Worm (Caenorhabditis elegans): ENCODE data around the gene spig-3.

spig-3 gene

DNA sequence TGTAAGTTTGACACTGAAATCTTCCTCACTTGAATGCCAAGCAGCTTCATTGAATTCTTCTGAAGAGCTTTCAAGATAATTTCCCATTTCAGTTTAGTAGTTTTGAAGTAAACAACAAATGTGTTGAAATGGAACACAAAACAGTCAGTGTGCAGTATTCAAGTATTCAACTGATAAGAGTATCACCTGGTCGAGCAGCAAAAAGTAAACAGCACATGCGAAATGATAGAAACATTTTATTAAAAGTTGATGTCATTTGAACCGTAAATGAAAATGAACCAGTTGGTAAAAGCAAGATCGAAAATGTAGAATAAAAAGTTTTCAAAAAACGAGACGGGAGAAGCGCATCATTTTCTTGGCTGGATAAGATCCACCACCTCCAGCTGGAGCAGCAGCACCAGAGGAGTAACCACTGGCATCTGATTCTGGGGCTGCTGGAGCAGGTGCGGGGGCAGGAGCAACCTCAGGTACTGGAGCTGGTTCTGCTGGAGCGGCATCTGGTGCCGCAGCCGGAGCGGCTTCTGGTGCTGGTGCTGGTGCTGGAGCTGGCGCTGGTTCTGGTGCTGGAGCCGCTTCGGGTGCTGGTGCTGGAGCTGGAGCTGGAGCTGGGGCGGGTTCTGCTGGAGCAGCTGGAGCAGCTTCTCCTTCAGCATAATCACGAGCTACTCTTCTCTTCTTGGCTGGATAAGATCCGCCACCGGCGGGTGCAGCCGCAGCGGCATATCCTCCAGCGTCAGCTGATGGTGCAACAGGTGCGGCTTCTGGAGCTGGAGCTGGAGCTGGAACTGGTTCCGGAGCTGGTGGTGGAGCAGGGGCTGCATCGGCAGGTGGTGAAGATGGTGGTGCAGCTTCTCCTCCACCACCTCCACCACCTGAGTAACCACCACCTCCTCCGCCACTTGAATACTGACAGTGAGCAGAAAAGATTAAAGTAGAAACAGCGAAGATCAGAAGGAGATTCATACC lies 25.3 kb upstream of the spig-3 start, which contains the start of the genes F47B8.4 and F47B8.18:
F47B8.4 (minus strand) TSS at position 172 of the 966 bp plus-strand sequence.
F47B8.18 (minus strand) TSS at position 963 of the 966 bp plus-strand sequence.
- TF ChIP-seq flt-1 (GFP tag; IDR thresholded peaks at IDR 0.05) (no peak), ztf-23 (GFP tag; IDR thresholded peaks at IDR 0.05) (no peak), klf-2 (GFP tag; conservative IDR thresholded peaks at IDR 0.05) (no peak)

DNA sequence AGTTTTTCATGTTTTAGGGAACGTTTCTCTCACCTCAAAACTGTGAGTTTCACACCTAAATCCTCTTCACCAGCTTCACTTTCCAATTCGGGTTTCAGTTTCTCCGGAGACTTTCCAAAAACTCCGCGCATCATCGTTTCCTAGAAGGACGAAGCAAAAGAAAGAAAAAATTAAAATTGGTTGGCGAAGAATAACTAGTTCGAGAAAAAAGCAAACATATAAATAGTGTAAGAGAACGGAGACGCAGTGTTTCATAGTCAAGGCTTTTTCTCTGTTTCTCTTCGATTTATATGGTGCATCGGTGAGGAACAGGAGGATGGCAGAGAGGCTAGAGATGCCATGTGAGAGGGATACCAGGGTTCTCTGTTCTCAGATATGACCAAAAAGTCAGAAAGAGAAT lies 23.3 kb upstream of the spig-3 start, which contains the start of gene F47B8.3:
F47B8.3 (minus strand) TSS at position 261 of the 400 bp plus-strand sequence.
- no peak for TF ChIP-seq cog-1 (tag; optimal IDR thresholded peaks at IDR 0.05)
- no peak for TF ChIP-seq flt-1 (GFP tag; IDR thresholded peaks at IDR 0.05)
- TF ChIP-seq tab-1 (GFP tag; IDR thresholded peaks at IDR 0.05), result no peak
- TF ChIP-seq med-1 (GFP tag; optimal IDR thresholded peaks at IDR 0.05; ENCODE audit: insufficient read depth), result no peak
- TF ChIP-seq ref-1 (GFP tag; conservative IDR thresholded peaks at IDR 0.05), result no peak
- no peak for TF ChIP-seq ztf-29 (GFP tag; IDR thresholded peaks at IDR 0.05)
- TF ChIP-seq klf-2 (GFP tag; conservative IDR thresholded peaks at IDR 0.05), result no peak
- TF ChIP-seq ztf-23 (GFP tag; IDR thresholded peaks at IDR 0.05), result no peak
- no peak for TF ChIP-seq T22C8.4 (GFP tag; IDR thresholded peaks at IDR 0.05)

DNA sequence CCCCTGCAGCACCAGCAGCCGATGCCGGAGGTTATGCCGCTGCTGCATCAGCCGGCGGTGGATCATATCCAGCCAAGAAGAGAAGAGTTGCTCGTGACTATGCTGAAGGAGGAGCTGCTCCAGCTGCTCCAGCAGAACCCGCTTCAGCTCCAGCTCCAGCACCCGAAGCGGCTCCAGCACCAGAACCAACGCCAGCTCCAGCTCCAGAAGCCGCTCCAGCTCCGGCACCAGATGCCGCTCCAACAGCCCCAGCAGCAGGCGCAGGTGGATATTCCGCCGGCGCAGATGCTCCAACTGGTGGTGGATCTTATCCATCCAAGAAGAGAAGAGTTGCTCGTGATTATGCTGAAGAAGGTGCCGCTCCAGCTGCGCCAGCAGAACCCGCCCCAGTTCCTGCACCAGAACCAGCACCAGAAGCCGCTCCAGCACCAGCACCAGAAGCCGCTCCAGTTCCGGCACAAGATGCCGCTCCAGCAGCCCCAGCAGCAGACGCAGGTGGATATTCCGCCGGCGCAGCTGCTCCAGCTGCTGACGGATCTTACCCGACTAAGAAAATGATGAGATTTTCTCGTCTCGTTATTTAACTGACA lies 21.4 kb upstream of the spig-3 start:
- no peak for TF ChIP-seq med-1 (GFP tag; optimal IDR thresholded peaks at IDR 0.05; ENCODE audit: insufficient read depth)
- TF ChIP-seq klf-2 (GFP tag; conservative IDR thresholded peaks at IDR 0.05), result no peak
- no peak for TF ChIP-seq tab-1 (GFP tag; IDR thresholded peaks at IDR 0.05)
- TF ChIP-seq ref-1 (GFP tag; conservative IDR thresholded peaks at IDR 0.05), result no peak
- no peak for TF ChIP-seq T22C8.4 (GFP tag; IDR thresholded peaks at IDR 0.05)

DNA sequence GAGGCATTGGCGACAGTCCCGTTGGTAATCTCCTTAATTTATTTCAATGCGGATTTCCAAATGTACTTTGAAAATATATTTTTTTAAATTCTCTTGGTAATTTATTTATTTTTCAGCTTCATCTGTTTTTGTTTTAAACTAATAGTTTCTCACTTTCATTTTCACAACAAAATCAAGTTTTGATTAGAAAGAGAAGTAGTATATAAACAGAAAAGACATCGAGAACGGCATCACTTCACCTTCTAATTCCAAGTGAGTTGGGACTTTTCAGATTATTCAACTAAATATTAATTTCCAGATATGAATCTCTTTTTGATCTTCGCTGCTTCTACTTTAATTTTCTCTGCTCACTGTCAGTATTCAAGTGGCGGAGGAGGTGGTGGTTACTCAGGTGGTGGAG lies 20.8 kb upstream of the spig-3 start, which contains the start of gene F47B8.14:
F47B8.14 (plus strand) TSS at position 301 of the 400 bp plus-strand sequence.
- TF ChIP-seq tab-1 (GFP tag; IDR thresholded peaks at IDR 0.05), result no peak
- TF ChIP-seq klf-2 (GFP tag; conservative IDR thresholded peaks at IDR 0.05), result no peak
- TF ChIP-seq flt-1 (GFP tag; IDR thresholded peaks at IDR 0.05), result no peak
- no peak for TF ChIP-seq med-1 (GFP tag; optimal IDR thresholded peaks at IDR 0.05; ENCODE audit: insufficient read depth)
- no peak for TF ChIP-seq cog-1 (tag; optimal IDR thresholded peaks at IDR 0.05)

DNA sequence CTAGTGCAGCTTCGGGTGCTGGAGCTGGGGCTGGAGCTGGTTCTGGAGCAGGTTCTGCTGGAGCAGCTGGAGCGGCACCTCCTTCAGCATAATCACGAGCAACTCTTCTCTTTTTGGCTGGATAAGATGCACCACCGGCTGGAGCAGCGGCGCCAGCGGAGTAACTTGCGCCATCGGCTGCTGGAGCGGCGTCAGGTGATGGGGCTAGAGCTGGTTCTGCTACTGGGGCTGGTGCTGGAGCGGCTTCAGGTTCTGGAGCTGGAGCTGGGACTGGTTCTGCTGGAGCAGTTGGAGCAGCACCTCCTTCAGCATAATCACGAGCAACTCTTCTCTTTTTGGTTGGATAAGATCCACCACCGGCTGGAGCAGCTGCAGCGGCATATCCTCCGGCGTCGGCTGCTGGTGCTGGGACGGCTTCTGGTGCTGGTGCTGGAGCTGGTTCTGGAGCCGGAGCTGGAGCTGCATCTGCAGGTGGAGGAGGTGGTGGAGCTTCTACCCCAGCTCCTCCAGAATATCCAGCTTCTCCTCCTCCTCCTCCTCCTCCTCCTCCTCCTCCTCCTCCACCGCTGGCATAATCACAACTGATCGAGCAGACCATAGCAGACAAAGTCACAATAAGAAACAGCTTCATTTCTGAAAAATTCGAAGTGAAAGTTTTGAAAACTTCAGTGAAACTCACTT lies 19.8 kb upstream of the spig-3 start, which contains the start of gene F47B8.13:
F47B8.13 (minus strand) TSS at position 631 of the 681 bp plus-strand sequence.
- TF ChIP-seq tab-1 (GFP tag; IDR thresholded peaks at IDR 0.05), result no peak
- no peak for TF ChIP-seq T22C8.4 (GFP tag; IDR thresholded peaks at IDR 0.05)
- no peak for TF ChIP-seq cog-1 (tag; optimal IDR thresholded peaks at IDR 0.05)
- no peak for TF ChIP-seq ref-1 (GFP tag; conservative IDR thresholded peaks at IDR 0.05)
- TF ChIP-seq med-1 (GFP tag; optimal IDR thresholded peaks at IDR 0.05; ENCODE audit: insufficient read depth), result no peak
- no peak for TF ChIP-seq ztf-29 (GFP tag; IDR thresholded peaks at IDR 0.05)
- no peak for TF ChIP-seq klf-2 (GFP tag; conservative IDR thresholded peaks at IDR 0.05)
- no peak for TF ChIP-seq flt-1 (GFP tag; IDR thresholded peaks at IDR 0.05)
- no peak for TF ChIP-seq ztf-23 (GFP tag; IDR thresholded peaks at IDR 0.05)

DNA sequence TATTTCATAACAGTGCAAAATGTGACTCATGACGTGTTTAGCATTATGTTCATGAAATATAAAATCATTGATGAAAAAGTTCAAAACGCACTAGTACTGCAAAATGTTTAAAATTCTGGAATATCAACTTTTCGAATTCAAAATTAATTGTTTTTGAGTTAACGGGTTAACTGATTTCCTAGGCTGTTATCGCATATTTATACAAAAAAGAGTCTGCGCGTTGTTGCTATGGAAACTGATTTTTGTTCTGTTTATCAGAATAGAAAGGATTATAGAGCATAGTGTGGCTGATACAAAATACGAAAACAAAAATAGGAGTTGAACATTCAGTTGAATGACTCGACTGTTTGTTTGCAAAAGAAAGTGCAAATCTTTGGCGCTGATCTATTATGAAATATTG lies 18.2 kb upstream of the spig-3 start:
- TF ChIP-seq med-1 (GFP tag; optimal IDR thresholded peaks at IDR 0.05; ENCODE audit: insufficient read depth) (no peak), T22C8.4 (GFP tag; IDR thresholded peaks at IDR 0.05) (no peak), klf-2 (GFP tag; conservative IDR thresholded peaks at IDR 0.05) (no peak)

DNA sequence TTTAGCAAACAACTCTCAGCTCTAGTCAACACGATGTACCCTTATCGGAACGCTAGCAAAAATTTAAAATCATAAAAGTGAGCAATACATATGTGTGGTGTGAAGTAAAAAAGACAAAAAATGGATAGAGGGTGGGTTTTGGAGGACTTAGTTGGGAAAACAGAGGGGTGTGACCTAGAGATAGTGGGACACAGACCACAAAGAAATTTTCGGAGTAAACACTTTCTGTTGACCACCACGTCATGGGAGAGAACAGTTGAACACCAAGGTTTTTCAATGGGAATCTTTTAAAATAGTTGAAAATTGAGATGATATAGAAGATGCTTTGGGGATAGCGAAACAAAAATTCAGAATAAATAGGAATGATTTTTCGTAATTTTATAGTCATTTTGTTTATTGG lies 17.7 kb upstream of the spig-3 start:
- TF ChIP-seq tab-1 (GFP tag; IDR thresholded peaks at IDR 0.05), result no peak
- no peak for TF ChIP-seq flt-1 (GFP tag; IDR thresholded peaks at IDR 0.05)
- TF ChIP-seq med-1 (GFP tag; optimal IDR thresholded peaks at IDR 0.05; ENCODE audit: insufficient read depth), result no peak
- TF ChIP-seq ztf-29 (GFP tag; IDR thresholded peaks at IDR 0.05), result no peak
- no peak for TF ChIP-seq ztf-23 (GFP tag; IDR thresholded peaks at IDR 0.05)
- TF ChIP-seq cog-1 (tag; optimal IDR thresholded peaks at IDR 0.05), result no peak
- no peak for TF ChIP-seq ref-1 (GFP tag; conservative IDR thresholded peaks at IDR 0.05)
- no peak for TF ChIP-seq T22C8.4 (GFP tag; IDR thresholded peaks at IDR 0.05)
- no peak for TF ChIP-seq klf-2 (GFP tag; conservative IDR thresholded peaks at IDR 0.05)

DNA sequence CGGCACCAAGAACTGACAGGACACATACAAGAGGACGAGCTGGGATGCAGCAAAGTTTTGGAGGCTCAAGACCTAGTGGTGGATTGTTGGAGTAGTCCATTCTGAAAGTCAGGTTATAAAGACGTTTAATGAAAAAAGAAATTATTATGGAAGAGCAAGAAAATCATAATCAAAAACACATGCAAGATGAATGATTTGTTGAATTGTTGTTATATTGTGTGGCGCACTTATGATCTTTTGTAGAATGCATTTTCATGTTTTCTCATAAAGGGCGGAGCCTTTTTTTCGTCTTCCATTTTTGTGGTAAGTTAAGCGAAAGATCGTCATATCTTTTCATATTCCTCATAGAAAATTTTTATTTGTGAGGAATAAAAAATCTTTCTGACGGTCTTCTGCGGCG lies 17.1 kb upstream of the spig-3 start, which contains the start of gene F47B8.2:
F47B8.2 (minus strand) TSS at position 101 of the 400 bp plus-strand sequence.
- no peak for TF ChIP-seq tab-1 (GFP tag; IDR thresholded peaks at IDR 0.05)
- TF ChIP-seq cog-1 (tag; optimal IDR thresholded peaks at IDR 0.05), result no peak
- no peak for TF ChIP-seq T22C8.4 (GFP tag; IDR thresholded peaks at IDR 0.05)
- no peak for TF ChIP-seq ztf-29 (GFP tag; IDR thresholded peaks at IDR 0.05)
- TF ChIP-seq ztf-23 (GFP tag; IDR thresholded peaks at IDR 0.05), result no peak

DNA sequence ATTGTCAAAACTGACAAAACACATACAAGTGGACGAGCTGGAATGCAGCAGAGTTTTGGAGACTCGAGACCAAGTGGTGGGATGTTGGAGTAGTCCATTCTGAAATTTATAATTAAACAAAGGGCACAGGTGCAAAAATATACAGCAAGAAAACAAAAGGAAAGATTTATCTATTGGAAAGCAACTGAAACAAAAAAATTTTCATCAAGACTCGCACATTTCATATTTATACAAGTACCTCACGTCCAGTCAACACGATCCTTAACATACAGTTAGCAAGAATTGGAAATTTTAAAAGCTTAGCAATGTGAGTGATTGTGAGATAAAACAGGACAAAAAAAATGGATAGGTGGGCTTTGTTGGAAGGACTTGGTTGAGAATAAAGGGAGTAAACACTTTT lies 14.8 kb upstream of the spig-3 start, which contains the start of gene F47B8.1:
F47B8.1 (minus strand) TSS at position 101 of the 400 bp plus-strand sequence.
- TF ChIP-seq ref-1 (GFP tag; conservative IDR thresholded peaks at IDR 0.05) (no peak), ztf-29 (GFP tag; IDR thresholded peaks at IDR 0.05) (no peak), cog-1 (tag; optimal IDR thresholded peaks at IDR 0.05) (no peak), flt-1 (GFP tag; IDR thresholded peaks at IDR 0.05) (no peak), tab-1 (GFP tag; IDR thresholded peaks at IDR 0.05) (no peak), med-1 (GFP tag; optimal IDR thresholded peaks at IDR 0.05; ENCODE audit: insufficient read depth) (no peak), T22C8.4 (GFP tag; IDR thresholded peaks at IDR 0.05) (no peak), klf-2 (GFP tag; conservative IDR thresholded peaks at IDR 0.05) (no peak), ztf-23 (GFP tag; IDR thresholded peaks at IDR 0.05) (no peak)
